Worm (Caenorhabditis elegans): ENCODE data around the gene ZC21.8.

The ZC21.8 gene

DNA sequence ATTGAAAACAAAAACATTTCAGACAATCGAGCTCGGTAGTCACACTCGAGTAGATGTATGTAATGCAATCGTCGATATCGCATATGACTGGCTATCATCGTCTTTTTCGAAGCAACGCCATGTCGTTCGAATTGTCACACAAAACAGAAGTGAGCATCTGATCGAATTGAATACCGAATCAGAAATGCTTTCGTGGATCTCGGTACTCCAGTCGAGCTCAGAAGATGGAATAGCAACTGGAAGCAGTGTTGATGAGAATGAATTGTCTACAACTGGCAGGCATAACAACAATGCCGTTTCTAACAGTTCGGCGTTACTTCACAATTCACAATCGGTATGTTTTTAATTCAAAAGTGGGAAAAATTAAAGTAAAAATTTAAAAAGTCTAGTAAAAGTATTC is 10.6 kb downstream of the ZC21.8 start:
- TF ChIP-seq dox-1 (GFP tag; IDR thresholded peaks at IDR 0.05) (no peak), D2030.7 (GFP tag; IDR thresholded peaks at IDR 0.05) (no peak), repo-1 (tag; optimal IDR thresholded peaks at IDR 0.05) (no peak), bed-2 (GFP tag; IDR thresholded peaks at IDR 0.05) (no peak), madf-3 (GFP tag; IDR thresholded peaks at IDR 0.05) (0 out of 2 replicates have a peak, but pooled peaks have one; percentile 52)

- TF ChIP-seq cebp-1 (GFP tag; IDR thresholded peaks at IDR 0.05) = no peak
- peak; percentile 15 for TF ChIP-seq cebp-1 (tag; optimal IDR thresholded peaks at IDR 0.05)
- no peak for TF ChIP-seq cebp-2 (GFP tag; IDR thresholded peaks at IDR 0.05)
These were observed 13.4 kb downstream of the ZC21.8 start for ce11 chrIII:8506348-8506747.

DNA sequence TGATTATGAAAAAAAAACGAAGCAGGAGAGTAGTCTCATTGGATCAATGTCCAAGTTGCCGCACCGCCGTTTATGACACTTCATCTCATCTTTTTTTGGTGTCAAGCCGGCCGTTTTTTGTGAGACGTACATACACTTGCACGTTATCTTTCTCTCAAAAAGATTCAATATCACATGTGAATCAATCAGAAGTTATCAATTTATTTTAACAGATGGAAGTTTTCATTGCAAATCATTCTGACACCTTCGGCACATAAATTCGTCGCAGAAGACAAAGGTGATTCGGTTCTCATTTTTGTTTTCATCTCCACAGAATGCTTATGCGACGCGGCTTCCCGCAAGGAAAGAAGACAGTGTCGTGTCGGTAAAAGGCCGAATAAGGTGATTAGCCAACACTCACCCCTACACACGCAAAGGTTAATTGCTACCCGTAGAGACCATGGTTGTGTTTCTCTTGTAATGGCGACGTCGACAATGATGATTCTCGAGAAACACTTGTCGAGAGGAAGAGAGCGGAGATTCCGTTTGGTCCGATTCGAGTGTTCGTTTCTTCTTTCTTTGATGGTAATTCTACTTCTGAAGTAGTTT is 15.5 kb downstream of the ZC21.8 start:
- no peak for TF ChIP-seq F23B12.7 (tag; optimal IDR thresholded peaks at IDR 0.05; ENCODE audit: insufficient read depth)
- no peak for TF ChIP-seq ekl-4 (GFP tag; IDR thresholded peaks at IDR 0.05)
- no peak for TF ChIP-seq athp-1 (tag; optimal IDR thresholded peaks at IDR 0.05)
- TF ChIP-seq B0019.2 (GFP tag; conservative IDR thresholded peaks at IDR 0.05) = no peak
- no peak for TF ChIP-seq mes-4 (tag; optimal IDR thresholded peaks at IDR 0.05)
- TF ChIP-seq unc-62 (GFP tag; optimal IDR thresholded peaks at IDR 0.05) = no peak
- no peak for TF ChIP-seq F57A8.1 (GFP tag; optimal IDR thresholded peaks at IDR 0.05)
- TF ChIP-seq T26A5.8 (tag; optimal IDR thresholded peaks at IDR 0.05) = no peak
- no peak for TF ChIP-seq ztf-28 (GFP tag; IDR thresholded peaks at IDR 0.05)

DNA sequence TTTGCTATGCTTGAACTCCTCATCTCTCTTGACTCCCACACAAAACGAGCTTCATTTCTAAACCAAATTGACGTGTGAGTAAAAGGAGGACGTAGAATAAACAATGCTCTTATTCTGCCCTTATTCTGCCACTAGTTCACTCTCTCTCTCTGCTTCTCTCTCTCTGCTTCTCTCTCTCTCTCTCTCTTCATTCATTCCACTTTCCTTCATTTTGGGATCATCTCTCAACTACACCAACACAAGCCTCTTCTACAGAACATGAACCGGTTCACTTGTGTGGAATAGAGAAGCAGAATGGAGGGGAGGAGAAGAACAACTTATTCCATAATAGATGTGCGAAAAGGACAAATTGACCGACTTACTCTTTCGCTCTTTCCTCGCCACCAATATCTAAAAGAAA is 16.4 kb downstream of the ZC21.8 start:
- no peak for TF ChIP-seq ztf-26 (tag; optimal IDR thresholded peaks at IDR 0.05)
- TF ChIP-seq ekl-4 (GFP tag; IDR thresholded peaks at IDR 0.05) = no peak
- no peak for TF ChIP-seq F39B2.1 (GFP tag; IDR thresholded peaks at IDR 0.05)
- no peak for TF ChIP-seq Y56A3A.18 (GFP tag; IDR thresholded peaks at IDR 0.05)
- no peak for TF ChIP-seq F52B5.7 (tag; optimal IDR thresholded peaks at IDR 0.05)
- no peak for TF ChIP-seq ets-4 (GFP tag; optimal IDR thresholded peaks at IDR 0.05)
- TF ChIP-seq pbrm-1 (GFP tag; IDR thresholded peaks at IDR 0.05) = no peak
- TF ChIP-seq ceh-91 (GFP tag; IDR thresholded peaks at IDR 0.05) = no peak
- no peak for TF ChIP-seq ama-1 (optimal IDR thresholded peaks at IDR 0.05)
- no peak for TF ChIP-seq ama-1 (GFP tag; optimal IDR thresholded peaks at IDR 0.05)
- TF ChIP-seq tbx-9 (tag; optimal IDR thresholded peaks at IDR 0.05; ENCODE audit: borderline replicate concordance) = no peak
- no peak for TF ChIP-seq Y95B8A.8 (GFP tag; IDR thresholded peaks at IDR 0.05)
- TF ChIP-seq snpc-3.4 (tag; optimal IDR thresholded peaks at IDR 0.05) = no peak
- no peak for TF ChIP-seq attf-3 (GFP tag; conservative IDR thresholded peaks at IDR 0.05)
- no peak for TF ChIP-seq T26A5.8 (tag; optimal IDR thresholded peaks at IDR 0.05)
- no peak for TF ChIP-seq K11D2.4 (GFP tag; IDR thresholded peaks at IDR 0.05)
- TF ChIP-seq madf-10 (tag; optimal IDR thresholded peaks at IDR 0.05) = no peak
- no peak for TF ChIP-seq repo-1 (tag; optimal IDR thresholded peaks at IDR 0.05)
- no peak for TF ChIP-seq nhr-27 (tag; optimal IDR thresholded peaks at IDR 0.05)
- TF ChIP-seq fkh-3 (tag; optimal IDR thresholded peaks at IDR 0.05) = no peak

- TF ChIP-seq akir-1 (GFP tag; optimal IDR thresholded peaks at IDR 0.05) (no peak), tbp1 (GFP tag; optimal IDR thresholded peaks at IDR 0.05) (no peak), tlf-1 (GFP tag; optimal IDR thresholded peaks at IDR 0.05) (no peak), somi-1 (GFP tag; optimal IDR thresholded peaks at IDR 0.05) (no peak), egl-44 (GFP tag; IDR thresholded peaks at IDR 0.05) (no peak), lag-1 (GFP tag; IDR thresholded peaks at IDR 0.05) (no peak), sptf-2 (GFP tag; optimal IDR thresholded peaks at IDR 0.05) (no peak), sdz-38 (tag; optimal IDR thresholded peaks at IDR 0.05) (no peak), fkh-3 (tag; optimal IDR thresholded peaks at IDR 0.05) (no peak), ztf-18 (tag; optimal IDR thresholded peaks at IDR 0.05) (no peak), Y67H2A.10 (GFP tag; conservative IDR thresholded peaks at IDR 0.05) (no peak)
These were observed 25.1 kb downstream of the ZC21.8 start, which contains the start of gene pac-1 for ce11 chrIII:8494708-8495107. pac-1 (plus strand) TSS chrIII:8495008.
